Fruit fly (Drosophila melanogaster): Measurements from ENCODE around the gene Epg5.

The Epg5 gene

dm6 chr3R:18795000-18795810 is 36.5 kb upstream of the Epg5 start, which contains the start of gene CG7720 (continued):
- TF ChIP-seq CG6163 (GFP tag; IDR thresholded peaks at IDR 0.05) (no peak), salr (GFP tag; optimal IDR thresholded peaks at IDR 0.05) (peak; percentile 4 to 76), lz (GFP tag; optimal IDR thresholded peaks at IDR 0.05) (peak; percentile 80), CG9139 (GFP tag; optimal IDR thresholded peaks at IDR 0.05) (no peak), eg (GFP tag; IDR thresholded peaks at IDR 0.05) (no peak), CG10669 (GFP tag; optimal IDR thresholded peaks at IDR 0.05) (peak; percentile 56), ss (GFP tag; optimal IDR thresholded peaks at IDR 0.05) (peak in 1 of 2 experiments; percentile 16), vri (GFP tag; optimal IDR thresholded peaks at IDR 0.05) (peak; percentile 45), Met (GFP tag; optimal IDR thresholded peaks at IDR 0.05) (peak; percentile 85), CG4318 (GFP tag; optimal IDR thresholded peaks at IDR 0.05) (peak; percentile 50), Eip75B (GFP tag; optimal IDR thresholded peaks at IDR 0.05) (peak; percentile 57), CG6276 (GFP tag; optimal IDR thresholded peaks at IDR 0.05) (peak; percentile 66), fkh (GFP tag; optimal IDR thresholded peaks at IDR 0.05) (no peak), CG3032 (tag; optimal IDR thresholded peaks at IDR 0.05) (peak; percentile 55), CG10631 (GFP tag; optimal IDR thresholded peaks at IDR 0.05) (peak; percentile 67), CG31627 (GFP tag; optimal IDR thresholded peaks at IDR 0.05) (peak; percentile 82), Sox15 (GFP tag; optimal IDR thresholded peaks at IDR 0.05) (peak; percentile 73), Blimp-1 (GFP tag; optimal IDR thresholded peaks at IDR 0.05) (peak; percentile 49), spab (GFP tag; optimal IDR thresholded peaks at IDR 0.05) (peak; percentile 45), CG8119 (GFP tag; IDR thresholded peaks at IDR 0.05) (peak; percentile 51; the same call in 2 of the 3 replicates), Smox (GFP tag; optimal IDR thresholded peaks at IDR 0.05) (peak; percentile 81), CG11762 (GFP tag; optimal IDR thresholded peaks at IDR 0.05; ENCODE audit: insufficient read depth) (peak; percentile 59), CG3919 (GFP tag; optimal IDR thresholded peaks at IDR 0.05) (peak; percentile 79)

- no peak for TF ChIP-seq CG10669 (GFP tag; optimal IDR thresholded peaks at IDR 0.05)
- TF ChIP-seq CG8119 (GFP tag; IDR thresholded peaks at IDR 0.05): no peak
Measured at dm6 chr3R:18794051-18794450, 35.4 kb upstream of the Epg5 start.

- TF ChIP-seq Ets21C (GFP tag; optimal IDR thresholded peaks at IDR 0.05): no peak
- no peak for TF ChIP-seq fkh (GFP tag; optimal IDR thresholded peaks at IDR 0.05)
- TF ChIP-seq CG6808 (GFP tag; optimal IDR thresholded peaks at IDR 0.05): peak; percentile 43
- TF ChIP-seq Met (GFP tag; optimal IDR thresholded peaks at IDR 0.05): peak; percentile 3
- TF ChIP-seq Sox14 (GFP tag; optimal IDR thresholded peaks at IDR 0.05): peak; percentile 10
- no peak for TF ChIP-seq Blimp-1 (GFP tag; optimal IDR thresholded peaks at IDR 0.05)
- TF ChIP-seq esn (GFP tag; optimal IDR thresholded peaks at IDR 0.05): no peak
- no peak for TF ChIP-seq CG11902 (GFP tag; optimal IDR thresholded peaks at IDR 0.05)
- no peak for TF ChIP-seq CG6792 (GFP tag; optimal IDR thresholded peaks at IDR 0.05)
- TF ChIP-seq Eip93F (GFP tag; optimal IDR thresholded peaks at IDR 0.05): no peak
- TF ChIP-seq lz (GFP tag; optimal IDR thresholded peaks at IDR 0.05): no peak
- TF ChIP-seq dac (GFP tag; optimal IDR thresholded peaks at IDR 0.05): no peak
- peak; percentile 20 for TF ChIP-seq pdm3 (GFP tag; optimal IDR thresholded peaks at IDR 0.05)
- 0 out of 3 replicates have a peak, but pooled peaks have one; percentile 25 for TF ChIP-seq eg (GFP tag; IDR thresholded peaks at IDR 0.05)
- TF ChIP-seq Hr39 (GFP tag; optimal IDR thresholded peaks at IDR 0.05): no peak
- TF ChIP-seq CG8119 (GFP tag; IDR thresholded peaks at IDR 0.05): no peak
- peak; percentile 26 for TF ChIP-seq OdsH (GFP tag; optimal IDR thresholded peaks at IDR 0.05)
- TF ChIP-seq svp (GFP tag): peak; percentile 37
- TF ChIP-seq CG32006 (GFP tag; optimal IDR thresholded peaks at IDR 0.05): peak; percentile 17
- TF ChIP-seq fd85E (GFP tag; optimal IDR thresholded peaks at IDR 0.05): no peak
- no peak for TF ChIP-seq CG11294 (GFP tag; IDR thresholded peaks at IDR 0.05)
- TF ChIP-seq Hr38 (GFP tag; optimal IDR thresholded peaks at IDR 0.05): no peak
- TF ChIP-seq CG1621 (tag; optimal IDR thresholded peaks at IDR 0.05): no peak
- peak in 1 of 2 experiments; percentile 8 for TF ChIP-seq ss (GFP tag; optimal IDR thresholded peaks at IDR 0.05)
- TF ChIP-seq net (GFP tag; optimal IDR thresholded peaks at IDR 0.05): no peak
- TF ChIP-seq CG10631 (GFP tag; optimal IDR thresholded peaks at IDR 0.05): no peak
- TF ChIP-seq topi (GFP tag; optimal IDR thresholded peaks at IDR 0.05): peak; percentile 10
- TF ChIP-seq CG6854 (GFP tag; optimal IDR thresholded peaks at IDR 0.05): no peak
- TF ChIP-seq Ets96B (tag; optimal IDR thresholded peaks at IDR 0.05): peak; percentile 9
- peak; percentile 73 for TF ChIP-seq Eip78C (GFP tag)
- TF ChIP-seq Gug (GFP tag; IDR thresholded peaks at IDR 0.05): no peak
Measured at dm6 chr3R:18790619-18791018, 31.9 kb upstream of the Epg5 start.
